Fruit fly (Drosophila melanogaster): ENCODE data around the gene CG17764.

- TF ChIP-seq topi (GFP tag; optimal IDR thresholded peaks at IDR 0.05) = no peak
- TF ChIP-seq salr (GFP tag; optimal IDR thresholded peaks at IDR 0.05) = no peak
- TF ChIP-seq CG6854 (GFP tag; optimal IDR thresholded peaks at IDR 0.05) = no peak
- TF ChIP-seq ss (GFP tag; optimal IDR thresholded peaks at IDR 0.05) = no peak
- no peak for TF ChIP-seq CG4318 (GFP tag; optimal IDR thresholded peaks at IDR 0.05)
- no peak for TF ChIP-seq achi (GFP tag; optimal IDR thresholded peaks at IDR 0.05)
- no peak for TF ChIP-seq Ets96B (tag; optimal IDR thresholded peaks at IDR 0.05)
Measured at dm6 chrX:5337316-5337715, 30.1 kb upstream of the CG17764 start.

Data from whole organism, prepupa.